Worm (Caenorhabditis elegans): ENCODE data around the gene srw-32.

ce11 chrV:17530486-17530885, 21.9 kb downstream of the srw-32 start, which contains the start of gene C18D4.12:
- TF ChIP-seq pat-9 (tag; optimal IDR thresholded peaks at IDR 0.05) (no peak), ceh-6 (GFP tag; optimal IDR thresholded peaks at IDR 0.05) (no peak), pha-4 (tag; optimal IDR thresholded peaks at IDR 0.05) (no peak), unc-55 (GFP tag; optimal IDR thresholded peaks at IDR 0.05) (no peak), C08G9.2 (tag; optimal IDR thresholded peaks at IDR 0.05) (no peak), ceh-22 (tag; optimal IDR thresholded peaks at IDR 0.05) (no peak), pros-1 (tag; optimal IDR thresholded peaks at IDR 0.05) (no peak), ceh-14 (tag; optimal IDR thresholded peaks at IDR 0.05) (no peak), nfya-1 (tag; optimal IDR thresholded peaks at IDR 0.05) (no peak), ceh-19 (GFP tag; optimal IDR thresholded peaks at IDR 0.05) (no peak), odd-2 (tag; optimal IDR thresholded peaks at IDR 0.05) (no peak), ceh-9 (tag; optimal IDR thresholded peaks at IDR 0.05) (no peak)

Measured in whole organism, late embryonic.